Fruit fly (Drosophila melanogaster): Measurements from ENCODE around the gene syd.

The syd gene

DNA sequence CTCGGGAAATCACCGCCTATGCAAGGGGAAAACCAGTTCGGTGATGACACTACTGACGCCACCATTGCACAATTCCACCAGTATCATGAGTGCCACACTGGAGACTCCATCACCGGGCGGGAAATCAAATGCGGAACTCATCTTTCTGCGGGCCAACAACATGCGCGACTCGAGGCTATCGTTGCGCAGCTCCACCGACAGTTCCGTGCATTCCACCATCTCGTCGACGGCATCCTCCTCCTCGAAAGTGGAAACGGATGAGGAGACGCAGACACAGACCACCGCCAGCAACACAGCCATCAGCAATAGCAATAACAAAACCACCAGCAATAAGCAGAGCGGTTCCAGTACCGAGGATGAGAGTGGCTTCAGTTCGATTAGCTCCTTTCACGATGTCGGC is 42.1 kb downstream of the syd start:
- TF ChIP-seq noc (tag; optimal IDR thresholded peaks at IDR 0.05), result no peak

dm6 chr3L:7890567-7890966 is 45.4 kb downstream of the syd start:
- TF ChIP-seq noc (tag; optimal IDR thresholded peaks at IDR 0.05), result no peak

DNA sequence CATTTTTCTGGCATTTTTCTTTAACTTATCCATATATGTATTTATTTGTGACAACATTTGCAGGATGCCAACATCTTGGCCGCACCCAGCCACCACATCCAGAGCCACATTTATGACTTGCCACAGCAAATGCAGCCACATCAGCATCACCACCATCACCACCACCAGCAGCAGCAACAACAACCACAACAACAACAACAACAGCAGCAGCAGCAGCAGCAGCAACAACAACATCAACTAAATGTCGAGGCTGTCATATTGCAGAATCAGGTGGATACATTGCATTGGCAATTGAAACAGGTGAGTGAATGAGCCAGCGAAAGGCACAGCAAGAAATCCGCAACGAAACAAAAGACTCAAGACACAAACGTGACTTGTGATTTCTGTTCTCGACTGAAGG is 45.9 kb downstream of the syd start:
- TF ChIP-seq noc (tag; optimal IDR thresholded peaks at IDR 0.05), result no peak

DNA sequence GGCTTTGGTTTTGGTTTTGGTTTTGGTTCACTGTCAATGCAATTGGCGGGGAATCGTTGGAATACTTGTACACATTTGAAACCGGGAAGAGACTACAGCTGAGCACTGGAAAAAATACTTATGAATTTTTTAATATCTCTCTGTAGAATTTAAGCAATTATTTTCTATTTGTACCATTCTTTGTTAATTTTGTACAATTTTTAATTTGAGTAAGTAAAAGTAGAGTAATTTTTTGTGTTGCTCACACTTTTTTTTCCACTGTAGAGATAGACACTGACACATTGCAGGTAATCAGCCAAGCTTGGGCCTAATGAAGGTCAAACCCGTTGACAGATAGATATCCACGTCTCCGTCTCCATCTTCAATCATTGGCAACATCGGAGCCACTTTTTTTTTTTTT is 52.6 kb downstream of the syd start:
- no peak for TF ChIP-seq noc (tag; optimal IDR thresholded peaks at IDR 0.05)

dm6 chr3L:7882105-7882504 is 53.8 kb downstream of the syd start:
- TF ChIP-seq noc (tag; optimal IDR thresholded peaks at IDR 0.05), result no peak

dm6 chr3L:7881127-7881526 is 54.8 kb downstream of the syd start:
- TF ChIP-seq noc (tag; optimal IDR thresholded peaks at IDR 0.05), result no peak

DNA sequence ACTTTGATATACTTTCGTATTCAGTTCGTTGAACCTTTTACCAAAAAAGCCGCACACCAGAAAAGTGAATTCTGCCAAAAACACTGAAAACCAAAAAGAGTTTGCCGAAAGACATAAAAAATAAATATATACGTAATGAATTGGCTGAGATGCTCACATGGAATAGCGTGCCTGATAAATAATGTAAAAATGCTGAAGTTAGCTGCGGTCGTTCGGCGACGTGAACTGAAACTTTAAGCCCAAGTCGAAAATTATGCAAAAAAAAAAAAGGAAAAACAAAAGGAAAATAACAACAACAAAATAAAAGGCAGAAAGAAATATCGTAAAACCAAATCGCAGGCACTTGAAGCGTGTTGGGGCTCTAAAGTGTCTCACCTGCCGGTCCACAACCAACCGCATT is 56.3 kb downstream of the syd start:
- no peak for TF ChIP-seq noc (tag; optimal IDR thresholded peaks at IDR 0.05)

- TF ChIP-seq noc (tag; optimal IDR thresholded peaks at IDR 0.05), result no peak
These were observed 58.5 kb downstream of the syd start for dm6 chr3L:7877466-7877865.

DNA sequence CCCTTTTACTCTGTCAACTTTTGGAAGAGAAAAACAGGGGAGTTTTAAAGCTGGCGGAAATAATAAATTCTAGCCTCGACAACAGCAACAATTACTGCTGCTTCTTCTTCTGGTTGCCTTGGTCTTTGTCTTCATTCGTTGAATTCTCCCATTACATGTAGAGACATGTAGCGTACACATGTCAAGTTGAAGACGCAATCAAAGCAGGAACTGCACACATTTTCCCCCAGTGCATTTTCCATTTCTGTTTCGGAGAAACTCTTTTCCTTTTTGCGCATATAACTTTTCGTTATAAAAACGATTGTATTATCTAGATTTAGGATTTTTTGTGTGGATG is 59.6 kb downstream of the syd start:
- no peak for TF ChIP-seq noc (tag; optimal IDR thresholded peaks at IDR 0.05)

dm6 chr3L:7875606-7876366 is 60.1 kb downstream of the syd start:
- peak; percentile 81 for TF ChIP-seq noc (tag; optimal IDR thresholded peaks at IDR 0.05)

DNA sequence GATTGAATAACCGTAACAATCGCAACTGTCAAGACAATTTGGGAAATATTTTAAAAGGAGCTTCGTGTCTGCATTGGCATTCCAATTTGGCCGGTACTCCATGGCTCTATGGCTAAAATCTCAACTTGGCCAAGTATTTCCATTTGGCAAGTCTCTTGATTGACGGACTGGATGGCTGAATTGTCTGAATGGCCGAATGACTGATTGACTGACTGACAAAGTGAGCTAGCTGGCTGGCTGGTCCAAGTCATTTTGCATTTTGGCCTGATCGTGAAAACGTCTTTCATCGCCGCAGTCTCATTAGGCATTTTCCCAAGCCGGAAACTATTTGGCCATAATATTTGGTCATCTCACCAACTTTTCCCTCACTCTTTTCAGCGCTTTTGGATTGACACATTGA is 61.4 kb downstream of the syd start:
- TF ChIP-seq noc (tag; optimal IDR thresholded peaks at IDR 0.05), result no peak

dm6 chr3L:7870388-7870740 is 65.6 kb downstream of the syd start:
- no peak for TF ChIP-seq noc (tag; optimal IDR thresholded peaks at IDR 0.05)

DNA sequence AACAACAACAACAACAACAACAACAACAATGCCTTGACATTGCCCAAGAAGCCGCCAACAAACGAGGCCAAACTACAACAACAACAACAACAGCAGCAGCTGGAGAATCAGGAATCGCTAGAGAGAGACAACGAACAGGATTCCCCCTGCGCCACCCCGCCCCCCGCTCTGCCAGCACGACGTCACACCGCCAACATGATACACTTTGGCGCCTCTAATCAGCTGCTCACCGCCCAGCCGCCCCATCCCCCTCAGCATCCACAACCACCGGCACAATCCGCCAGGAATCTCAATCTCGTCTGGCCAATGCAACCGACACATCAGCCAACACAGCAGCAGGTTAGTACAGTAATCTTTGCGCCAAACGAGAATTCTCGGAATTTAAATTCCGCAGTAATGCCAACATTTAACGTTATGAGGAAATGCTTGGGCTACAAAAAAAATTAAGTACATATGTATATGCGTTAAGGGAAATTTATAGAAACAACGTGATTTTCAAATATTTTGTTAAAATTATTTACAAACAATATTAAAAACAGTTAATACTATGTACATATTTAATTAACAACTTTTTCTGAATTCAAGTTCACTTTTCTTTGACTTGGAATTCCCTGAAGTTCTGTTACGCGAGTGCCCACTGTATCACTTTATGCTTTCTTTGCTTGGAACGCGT is 66.1 kb downstream of the syd start:
- TF ChIP-seq noc (tag; optimal IDR thresholded peaks at IDR 0.05), result no peak

- no peak for TF ChIP-seq noc (tag; optimal IDR thresholded peaks at IDR 0.05)
These were observed 67.2 kb downstream of the syd start, which contains the start of gene CG32365 for dm6 chr3L:7868581-7869236. Gene CG32365, plus strand, starts transcription at chr3L:7869042.

dm6 chr3L:7867036-7867787 is 68.7 kb downstream of the syd start, which contains the start of gene Pdp1:
Gene Pdp1, minus strand, starts transcription at chr3L:7867369.
- TF ChIP-seq noc (tag; optimal IDR thresholded peaks at IDR 0.05), result peak; percentile 24
